Fruit fly (Drosophila melanogaster): ENCODE data around the gene csw.
A peak's percentile ranks its signal among the peaks of the same experiment; 100 is the strongest.

csw gene

DNA sequence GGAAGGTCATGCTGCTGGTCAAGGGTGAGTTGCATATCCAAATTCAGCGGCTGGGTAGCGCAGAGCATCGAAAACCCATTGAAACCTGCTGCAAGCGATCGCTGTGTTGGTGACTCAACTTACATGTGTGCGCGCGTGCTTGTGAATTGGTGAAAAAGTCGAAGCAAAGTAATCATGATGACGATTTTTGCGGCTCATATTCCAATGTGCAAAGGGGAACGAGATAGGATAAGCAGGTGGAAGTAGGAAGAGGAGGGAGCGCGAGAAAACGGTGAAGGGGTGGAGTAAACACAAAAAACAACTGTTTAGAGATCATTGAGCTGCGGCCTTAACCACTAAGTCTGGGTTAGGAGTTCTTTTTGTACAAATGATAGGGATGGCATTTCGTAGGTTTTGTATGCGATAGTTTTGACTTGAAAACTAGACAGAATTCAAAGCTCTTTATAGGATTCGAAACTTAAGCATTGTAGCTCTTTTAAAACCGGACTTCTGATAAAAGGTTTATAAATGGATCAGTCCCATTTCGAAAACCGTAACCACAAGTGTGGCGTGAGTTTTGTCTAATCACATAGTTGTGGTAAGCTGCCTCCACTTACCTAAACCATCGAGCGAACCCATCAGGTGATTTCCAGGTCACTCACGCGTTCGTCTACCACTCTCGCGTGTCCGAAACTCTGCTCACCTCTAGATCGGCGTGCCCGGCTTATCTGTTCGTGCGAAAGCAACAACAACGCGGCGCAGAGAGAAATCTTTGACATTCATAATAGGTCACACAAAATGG lies 51.8 kb downstream of the csw start (continued):
- TF ChIP-seq repo (GFP tag; optimal IDR thresholded peaks at IDR 0.05) (peak; percentile 5), fd3F (GFP tag; optimal IDR thresholded peaks at IDR 0.05) (peak; percentile 18), gsb-n (tag; optimal IDR thresholded peaks at IDR 0.05) (no peak), Abd-B (GFP tag; optimal IDR thresholded peaks at IDR 0.05) (no peak), CG11093 (GFP tag; IDR thresholded peaks at IDR 0.05) (no peak), dysf (GFP tag; IDR thresholded peaks at IDR 0.05) (peak; percentile 49; the same call in 2 of the 3 replicates), CG2202 (tag; optimal IDR thresholded peaks at IDR 0.05) (no peak), CG4360 (GFP tag; IDR thresholded peaks at IDR 0.05) (peak; percentile 83), crol (GFP tag; IDR thresholded peaks at IDR 0.05) (no peak), bab2 (GFP tag; optimal IDR thresholded peaks at IDR 0.05) (peak; percentile 23), CG9817 (tag; optimal IDR thresholded peaks at IDR 0.05) (peak; percentile 31), cg (GFP tag; optimal IDR thresholded peaks at IDR 0.05) (peak; percentile 41), ems (GFP tag; optimal IDR thresholded peaks at IDR 0.05) (peak; percentile 29), CG1792 (GFP tag; optimal IDR thresholded peaks at IDR 0.05) (no peak), gsb (GFP tag; IDR thresholded peaks at IDR 0.05) (no peak), HLHmδ (GFP tag; optimal IDR thresholded peaks at IDR 0.05) (no peak), nerfin-1 (tag; optimal IDR thresholded peaks at IDR 0.05) (peak; percentile 23), zfh1 (GFP tag; IDR thresholded peaks at IDR 0.05) (peak; percentile 12; the same call in 1 of the 3 replicates), Mad (GFP tag; optimal IDR thresholded peaks at IDR 0.05) (no peak), Rx (GFP tag; IDR thresholded peaks at IDR 0.05) (no peak), pum (GFP tag; optimal IDR thresholded peaks at IDR 0.05) (peak; percentile 23), row (GFP tag; IDR thresholded peaks at IDR 0.05) (peak; percentile 87), so (GFP tag; IDR thresholded peaks at IDR 0.05) (no peak), gem (tag; optimal IDR thresholded peaks at IDR 0.05) (peak; percentile 53), CG3995 (GFP tag; optimal IDR thresholded peaks at IDR 0.05) (peak; percentile 73), wor (GFP tag; IDR thresholded peaks at IDR 0.05) (no peak), Hmr (GFP tag; optimal IDR thresholded peaks at IDR 0.05) (peak; percentile 36), CG11456 (GFP tag; IDR thresholded peaks at IDR 0.05) (0 out of 3 replicates have a peak, but pooled peaks have one; percentile 16), sd (tag; optimal IDR thresholded peaks at IDR 0.05) (no peak), gro (GFP tag; optimal IDR thresholded peaks at IDR 0.05) (peak; percentile 46), CG4854 (GFP tag; optimal IDR thresholded peaks at IDR 0.05) (no peak), H15 (GFP tag; IDR thresholded peaks at IDR 0.05) (0 out of 3 replicates have a peak, but pooled peaks have one; percentile 12), CG3726 (GFP tag; IDR thresholded peaks at IDR 0.05) (no peak), ranshi (GFP tag; IDR thresholded peaks at IDR 0.05) (no peak), CG14965 (GFP tag; optimal IDR thresholded peaks at IDR 0.05; ENCODE audit: borderline replicate concordance) (no peak), E2f2 (GFP tag; IDR thresholded peaks at IDR 0.05) (peak; percentile 12; the same call in 1 of the 2 replicates), CG10321 (GFP tag; IDR thresholded peaks at IDR 0.05) (no peak), CG33557 (GFP tag; optimal IDR thresholded peaks at IDR 0.05) (peak; percentile 42), CG13624 (GFP tag; optimal IDR thresholded peaks at IDR 0.05) (peak; percentile 61), danr (GFP tag; IDR thresholded peaks at IDR 0.05) (0 out of 2 replicates have a peak, but pooled peaks have one; percentile 20), Taf1 (GFP tag; IDR thresholded peaks at IDR 0.05) (0 out of 2 replicates have a peak, but pooled peaks have one; percentile 35), chif (GFP tag; optimal IDR thresholded peaks at IDR 0.05) (peak in 1 of 2 experiments; percentile 19), nom (GFP tag; optimal IDR thresholded peaks at IDR 0.05) (no peak), CG9727 (GFP tag; optimal IDR thresholded peaks at IDR 0.05) (peak; percentile 60), CG18619 (GFP tag; optimal IDR thresholded peaks at IDR 0.05) (peak; percentile 27), Doc2 (GFP tag; IDR thresholded peaks at IDR 0.05) (no peak), lilli (GFP tag; optimal IDR thresholded peaks at IDR 0.05) (peak; percentile 37), Ptx1 (GFP tag; IDR thresholded peaks at IDR 0.05) (peak; percentile 39), Ets65A (GFP tag) (peak; percentile 89), Oli (tag; optimal IDR thresholded peaks at IDR 0.05) (no peak)

Measured in whole organism, embryonic.